Worm (Caenorhabditis elegans): ENCODE results near the gene M79.2.
A peak's percentile ranks its signal among the peaks of the same experiment; 100 is the strongest.

The M79.2 gene

ce11 chrX:10629117-10629516 lies 510 bp upstream of the M79.2 start:
- TF ChIP-seq sea-2 (GFP tag; optimal IDR thresholded peaks at IDR 0.05) = no peak
- TF ChIP-seq mml-1 (tag; optimal IDR thresholded peaks at IDR 0.05) = no peak
- TF ChIP-seq aly-2 (tag; optimal IDR thresholded peaks at IDR 0.05) = no peak
- no peak for TF ChIP-seq elt-2 (tag; optimal IDR thresholded peaks at IDR 0.05)
- TF ChIP-seq ceh-28 (tag; optimal IDR thresholded peaks at IDR 0.05) = no peak
- no peak for TF ChIP-seq pha-4 (tag; optimal IDR thresholded peaks at IDR 0.05)
- no peak for TF ChIP-seq ama-1 (optimal IDR thresholded peaks at IDR 0.05)
- TF ChIP-seq skn-1 (tag; optimal IDR thresholded peaks at IDR 0.05) = no peak
- no peak for TF ChIP-seq daf-12 (tag; optimal IDR thresholded peaks at IDR 0.05)
- no peak for TF ChIP-seq nfya-1 (tag; optimal IDR thresholded peaks at IDR 0.05; ENCODE audit: insufficient read depth)
- TF ChIP-seq nhr-77 (tag; optimal IDR thresholded peaks at IDR 0.05) = no peak
- TF ChIP-seq jun-1 (tag; optimal IDR thresholded peaks at IDR 0.05) = no peak
- TF ChIP-seq nhr-28 (tag; optimal IDR thresholded peaks at IDR 0.05) = no peak
- no peak for TF ChIP-seq unc-39 (tag; optimal IDR thresholded peaks at IDR 0.05)
- TF ChIP-seq nhr-237 (tag; optimal IDR thresholded peaks at IDR 0.05) = no peak

- no peak for TF ChIP-seq ztf-4 (tag; optimal IDR thresholded peaks at IDR 0.05)
- TF ChIP-seq nfya-1 (tag; optimal IDR thresholded peaks at IDR 0.05; ENCODE audit: insufficient read depth) = peak; percentile 36
- TF ChIP-seq lsy-12 (tag; optimal IDR thresholded peaks at IDR 0.05) = no peak
- TF ChIP-seq elt-1 (tag; optimal IDR thresholded peaks at IDR 0.05) = no peak
- no peak for TF ChIP-seq nhr-76 (tag; optimal IDR thresholded peaks at IDR 0.05)
- peak; percentile 17 for TF ChIP-seq nhr-23 (tag; optimal IDR thresholded peaks at IDR 0.05)
- no peak for TF ChIP-seq snpc-4 (tag; optimal IDR thresholded peaks at IDR 0.05)
- peak; percentile 19 for TF ChIP-seq hmg-11 (tag; optimal IDR thresholded peaks at IDR 0.05)
- TF ChIP-seq mdl-1 (tag; optimal IDR thresholded peaks at IDR 0.05) = no peak
- peak; percentile 9 for TF ChIP-seq lin-39 (tag; optimal IDR thresholded peaks at IDR 0.05)
- TF ChIP-seq pqm-1 (tag; optimal IDR thresholded peaks at IDR 0.05) = no peak
- peak; percentile 63 for TF ChIP-seq pha-4 (tag; optimal IDR thresholded peaks at IDR 0.05)
- TF ChIP-seq nhr-25 (tag; optimal IDR thresholded peaks at IDR 0.05) = peak; percentile 45
- no peak for TF ChIP-seq elt-3 (tag; optimal IDR thresholded peaks at IDR 0.05)
Observed at ce11 chrX:10624157-10624623, 4.4 kb downstream of the M79.2 start, which contains the start of gene abl-1. abl-1 (minus strand) TSS chrX:10624207.

ce11 chrX:10623119-10623518 lies 5.5 kb downstream of the M79.2 start:
- TF ChIP-seq aly-2 (tag; optimal IDR thresholded peaks at IDR 0.05) = no peak
- TF ChIP-seq nhr-28 (tag; optimal IDR thresholded peaks at IDR 0.05) = no peak
- peak; percentile 46 for TF ChIP-seq hmg-11 (tag; optimal IDR thresholded peaks at IDR 0.05)
- no peak for TF ChIP-seq tbx-2 (tag; optimal IDR thresholded peaks at IDR 0.05)
- no peak for TF ChIP-seq egl-27 (tag; optimal IDR thresholded peaks at IDR 0.05)
- TF ChIP-seq unc-62 (GFP tag; optimal IDR thresholded peaks at IDR 0.05) = no peak
- no peak for TF ChIP-seq ztf-11 (tag; optimal IDR thresholded peaks at IDR 0.05)
- TF ChIP-seq zag-1 (tag; optimal IDR thresholded peaks at IDR 0.05) = no peak
- TF ChIP-seq jun-1 (tag; optimal IDR thresholded peaks at IDR 0.05) = no peak
- peak; percentile 44 for TF ChIP-seq nhr-23 (tag; optimal IDR thresholded peaks at IDR 0.05)
- TF ChIP-seq nhr-76 (tag; optimal IDR thresholded peaks at IDR 0.05) = no peak
- TF ChIP-seq egl-5 (tag; optimal IDR thresholded peaks at IDR 0.05) = no peak
- peak; percentile 18 for TF ChIP-seq nfya-1 (tag; optimal IDR thresholded peaks at IDR 0.05; ENCODE audit: insufficient read depth)

- TF ChIP-seq fkh-10 (GFP tag; optimal IDR thresholded peaks at IDR 0.05) = no peak
- TF ChIP-seq egl-27 (tag; optimal IDR thresholded peaks at IDR 0.05) = no peak
- no peak for TF ChIP-seq lin-15B (tag; optimal IDR thresholded peaks at IDR 0.05)
- no peak for TF ChIP-seq pqm-1 (tag; optimal IDR thresholded peaks at IDR 0.05)
- no peak for TF ChIP-seq pha-4 (tag; optimal IDR thresholded peaks at IDR 0.05)
Observed at ce11 chrX:10622607-10623006, 6.0 kb downstream of the M79.2 start.

- TF ChIP-seq nhr-237 (tag; optimal IDR thresholded peaks at IDR 0.05) = no peak
- no peak for TF ChIP-seq aly-2 (tag; optimal IDR thresholded peaks at IDR 0.05)
- TF ChIP-seq ceh-82 (tag; optimal IDR thresholded peaks at IDR 0.05) = no peak
- TF ChIP-seq snpc-4 (tag; optimal IDR thresholded peaks at IDR 0.05) = no peak
- TF ChIP-seq eor-1 (tag; optimal IDR thresholded peaks at IDR 0.05) = no peak
- no peak for TF ChIP-seq zag-1 (tag; optimal IDR thresholded peaks at IDR 0.05)
- no peak for TF ChIP-seq unc-39 (tag; optimal IDR thresholded peaks at IDR 0.05)
- no peak for TF ChIP-seq ztf-11 (tag; optimal IDR thresholded peaks at IDR 0.05)
- no peak for TF ChIP-seq fos-1 (tag; optimal IDR thresholded peaks at IDR 0.05)
- no peak for TF ChIP-seq nhr-12 (tag; optimal IDR thresholded peaks at IDR 0.05)
- TF ChIP-seq lsy-12 (tag; optimal IDR thresholded peaks at IDR 0.05) = no peak
- no peak for TF ChIP-seq lin-15B (tag; optimal IDR thresholded peaks at IDR 0.05)
- TF ChIP-seq nhr-28 (tag; optimal IDR thresholded peaks at IDR 0.05) = no peak
- TF ChIP-seq nfya-1 (tag; optimal IDR thresholded peaks at IDR 0.05; ENCODE audit: insufficient read depth) = no peak
- TF ChIP-seq hmg-11 (tag; optimal IDR thresholded peaks at IDR 0.05) = no peak
- TF ChIP-seq nhr-77 (tag; optimal IDR thresholded peaks at IDR 0.05) = no peak
Observed at ce11 chrX:10619554-10620199, 8.9 kb downstream of the M79.2 start.

All from whole organism, L3 larva.